Worm (Caenorhabditis elegans) whole organism, late embryonic: ENCODE measurements around the gene C05E11.7.
A peak's percentile ranks its signal among the peaks of the same experiment; 100 is the strongest.

Experiments used
- C08G9.2 ChIP-seq: sonication (generic microtip); optimal IDR thresholded peaks from 2 replicates; lab custom pipeline; 2016; ENCODE audit warnings: mild to moderate bottlenecking, missing genetic modification characterization, moderate library complexity, missing compliant biosample characterization
- C38D4.7 ChIP-seq: fragments of 200-800 bp; sonication (Bioruptor generic); optimal IDR thresholded peaks from 2 replicates; lab custom pipeline; 2018; ENCODE audit warnings: mild to moderate bottlenecking, missing genetic modification characterization, moderate library complexity, missing compliant biosample characterization
- F13H6.1 ChIP-seq: sonication (generic microtip); optimal IDR thresholded peaks from 2 replicates; lab custom pipeline; 2016; ENCODE audit warnings: missing genetic modification characterization, missing compliant biosample characterization
- K09A11.1 ChIP-seq: sonication (generic microtip); optimal IDR thresholded peaks from 2 replicates; lab custom pipeline; 2017; ENCODE audit warnings: antibody characterized with exemption, mild to moderate bottlenecking, missing genetic modification characterization, missing compliant biosample characterization; ENCODE audit not compliant: insufficient read depth
- T23F11.4 ChIP-seq: fragments of 200-800 bp; sonication (Bioruptor generic); optimal IDR thresholded peaks from 2 replicates; lab custom pipeline; 2018; ENCODE audit warnings: mild to moderate bottlenecking, missing genetic modification characterization, missing compliant biosample characterization
- ahr-1 ChIP-seq: sonication (generic microtip); optimal IDR thresholded peaks from 2 replicates; lab custom pipeline; 2016; ENCODE audit warnings: missing genetic modification characterization, missing compliant biosample characterization
- ceh-2 ChIP-seq: sonication (generic microtip); optimal IDR thresholded peaks from 2 replicates; lab custom pipeline; 2016; ENCODE audit warnings: missing genotype, missing genetic modification characterization, missing compliant biosample characterization
- ceh-22 ChIP-seq: sonication (generic microtip); optimal IDR thresholded peaks from 2 replicates; lab custom pipeline; 2017; ENCODE audit warnings: missing biosample characterization, missing genetic modification characterization
- ceh-24 ChIP-seq: sonication (generic microtip); optimal IDR thresholded peaks from 2 replicates; lab custom pipeline; 2016; ENCODE audit warnings: mild to moderate bottlenecking, missing genetic modification characterization, missing compliant biosample characterization
- ceh-30 ChIP-seq: fragments of 150-350 bp; optimal IDR thresholded peaks from 2 replicates; lab custom pipeline; 2014; ENCODE audit warnings: missing biosample characterization, missing genetic modification characterization
- ceh-31 ChIP-seq: sonication (generic microtip); optimal IDR thresholded peaks from 2 replicates; lab custom pipeline; 2016; ENCODE audit warnings: missing genetic modification characterization, missing compliant biosample characterization
- ceh-45 ChIP-seq: fragments of 200-800 bp; sonication (Bioruptor generic); IDR thresholded peaks from 2 replicates; pipeline ENCODE4 v1.3.6; 2022; ENCODE audit warnings: missing genetic modification reagents, missing genetic modification characterization, missing compliant biosample characterization
- ceh-6 ChIP-seq: fragments of 200-800 bp; sonication (Bioruptor generic); optimal IDR thresholded peaks from 2 replicates; lab custom pipeline; 2018; ENCODE audit warnings: mild to moderate bottlenecking, missing genetic modification characterization, missing compliant biosample characterization
- che-1 ChIP-seq: sonication (generic microtip); optimal IDR thresholded peaks from 2 replicates; lab custom pipeline; 2016; ENCODE audit warnings: mild to moderate bottlenecking, missing genetic modification characterization, missing compliant biosample characterization
- dmd-4 ChIP-seq: sonication (generic microtip); optimal IDR thresholded peaks from 2 replicates; lab custom pipeline; 2016; ENCODE audit warnings: borderline replicate concordance, missing genetic modification characterization, missing compliant biosample characterization
- dve-1 ChIP-seq: sonication (generic microtip); optimal IDR thresholded peaks from 2 replicates; lab custom pipeline; 2017; ENCODE audit warnings: antibody characterized with exemption, mild to moderate bottlenecking, missing genetic modification characterization, missing compliant biosample characterization
- elt-2 ChIP-seq: sonication (generic microtip); optimal IDR thresholded peaks from 2 replicates; lab custom pipeline; 2016; ENCODE audit warnings: missing genetic modification reagents, missing genetic modification characterization, missing compliant biosample characterization
- elt-4 ChIP-seq: sonication (generic microtip); optimal IDR thresholded peaks from 2 replicates; lab custom pipeline; 2016; ENCODE audit warnings: missing genetic modification characterization, missing compliant biosample characterization
- ets-4 ChIP-seq: sonication (generic microtip); optimal IDR thresholded peaks from 2 replicates; lab custom pipeline; 2016; ENCODE audit warnings: missing genetic modification characterization, missing compliant biosample characterization
- eyg-1 ChIP-seq: sonication (generic microtip); optimal IDR thresholded peaks from 2 replicates; lab custom pipeline; 2016; ENCODE audit warnings: missing genotype, missing genetic modification characterization, missing compliant biosample characterization
- fax-1 ChIP-seq: sonication (generic microtip); optimal IDR thresholded peaks from 2 replicates; lab custom pipeline; 2016; ENCODE audit warnings: missing genotype, missing genetic modification characterization, missing compliant biosample characterization
- fkh-10 ChIP-seq: fragments of 150-350 bp; optimal IDR thresholded peaks from 2 replicates; lab custom pipeline; 2014; ENCODE audit warnings: missing biosample characterization, missing genetic modification reagents, missing genetic modification characterization
- fkh-6 ChIP-seq: sonication (generic microtip); optimal IDR thresholded peaks from 2 replicates; lab custom pipeline; 2016; ENCODE audit warnings: missing genetic modification characterization, missing compliant biosample characterization
- gmeb-2 ChIP-seq: sonication (generic microtip); optimal IDR thresholded peaks from 2 replicates; lab custom pipeline; 2016; ENCODE audit warnings: missing genetic modification characterization, inconsistent platforms, missing compliant biosample characterization
- hlh-15 ChIP-seq: sonication (generic microtip); optimal IDR thresholded peaks from 2 replicates; lab custom pipeline; 2016; ENCODE audit warnings: missing genetic modification characterization, missing compliant biosample characterization
- hlh-30 ChIP-seq: sonication (generic microtip); optimal IDR thresholded peaks from 2 replicates; lab custom pipeline; 2017; ENCODE audit warnings: antibody characterized with exemption, missing genetic modification characterization, missing compliant biosample characterization; ENCODE audit not compliant: insufficient read depth
- hlh-6 ChIP-seq: sonication (generic microtip); optimal IDR thresholded peaks from 2 replicates; lab custom pipeline; 2016; ENCODE audit warnings: missing genotype, missing genetic modification characterization, missing compliant biosample characterization
- hlh-8 ChIP-seq: sonication (generic microtip); optimal IDR thresholded peaks from 2 replicates; lab custom pipeline; 2016; ENCODE audit warnings: missing genotype, missing genetic modification characterization, missing compliant biosample characterization
- lim-6 ChIP-seq: sonication (generic microtip); optimal IDR thresholded peaks from 2 replicates; lab custom pipeline; 2016; ENCODE audit warnings: missing genetic modification characterization, missing compliant biosample characterization
- madf-2 ChIP-seq: sonication (generic microtip); optimal IDR thresholded peaks from 2 replicates; lab custom pipeline; 2017; ENCODE audit warnings: missing genetic modification characterization, missing compliant biosample characterization
- mec-3 ChIP-seq: sonication (generic microtip); optimal IDR thresholded peaks from 2 replicates; lab custom pipeline; 2016; ENCODE audit warnings: borderline replicate concordance, missing genetic modification characterization, missing compliant biosample characterization
- nhr-232 ChIP-seq: sonication (generic microtip); optimal IDR thresholded peaks from 2 replicates; lab custom pipeline; 2016; ENCODE audit warnings: missing genetic modification characterization, missing compliant biosample characterization
- odd-2 ChIP-seq: sonication (generic microtip); optimal IDR thresholded peaks from 2 replicates; lab custom pipeline; 2017; ENCODE audit warnings: antibody characterized with exemption, mild to moderate bottlenecking, missing genetic modification characterization, missing compliant biosample characterization
- pag-3 ChIP-seq: sonication (generic microtip); optimal IDR thresholded peaks from 2 replicates; lab custom pipeline; 2016; ENCODE audit warnings: missing compliant biosample characterization, missing genetic modification characterization, borderline replicate concordance
- pat-9 ChIP-seq: fragments of 200-800 bp; sonication (Bioruptor generic); optimal IDR thresholded peaks from 2 replicates; lab custom pipeline; 2018; ENCODE audit warnings: mild to moderate bottlenecking, missing genetic modification characterization, moderate library complexity, missing compliant biosample characterization
- pax-1 ChIP-seq: fragments of 150-350 bp; optimal IDR thresholded peaks from 2 replicates; lab custom pipeline; 2014; ENCODE audit warnings: missing biosample characterization, missing genetic modification characterization
- pha-2 ChIP-seq: sonication (generic microtip); optimal IDR thresholded peaks from 2 replicates; lab custom pipeline; 2017; ENCODE audit warnings: mild to moderate bottlenecking, missing genetic modification characterization, missing compliant biosample characterization
- pqm-1 ChIP-seq: sonication (generic microtip); optimal IDR thresholded peaks from 2 replicates; lab custom pipeline; 2016; ENCODE audit warnings: missing genetic modification characterization, missing compliant biosample characterization
- pros-1 ChIP-seq: fragments of 150-350 bp; optimal IDR thresholded peaks from 2 replicates; lab custom pipeline; 2014; ENCODE audit warnings: missing biosample characterization, missing genetic modification reagents, missing genetic modification characterization
- ref-2 ChIP-seq: sonication (generic microtip); optimal IDR thresholded peaks from 2 replicates; lab custom pipeline; 2016; ENCODE audit warnings: missing genetic modification characterization, missing compliant biosample characterization
- sdc-2 ChIP-seq: sonication (generic microtip); optimal IDR thresholded peaks from 2 replicates; lab custom pipeline; 2016; ENCODE audit warnings: missing genotype, missing genetic modification characterization, missing compliant biosample characterization
- sox-2 ChIP-seq: fragments of 200-800 bp; sonication (Bioruptor generic); IDR thresholded peaks from 2 replicates; pipeline ENCODE4 v1.3.6; 2022; ENCODE audit warnings: missing genetic modification reagents, missing genetic modification characterization, missing compliant biosample characterization
- sox-4 ChIP-seq: sonication (generic microtip); optimal IDR thresholded peaks from 2 replicates; lab custom pipeline; 2017; ENCODE audit warnings: mild to moderate bottlenecking, missing genetic modification characterization, inconsistent platforms, missing compliant biosample characterization
- tbx-2 ChIP-seq: sonication (generic microtip); optimal IDR thresholded peaks from 2 replicates; lab custom pipeline; 2016; ENCODE audit warnings: missing genetic modification characterization, missing compliant biosample characterization
- tbx-7 ChIP-seq: sonication (generic microtip); optimal IDR thresholded peaks from 2 replicates; lab custom pipeline; 2016; ENCODE audit warnings: missing genotype, missing genetic modification characterization, missing compliant biosample characterization
- ttx-3 ChIP-seq: sonication (generic microtip); optimal IDR thresholded peaks from 2 replicates; lab custom pipeline; 2016; ENCODE audit warnings: missing genetic modification reagents, missing genetic modification characterization, missing compliant biosample characterization
- unc-42 ChIP-seq: sonication (generic microtip); optimal IDR thresholded peaks from 2 replicates; lab custom pipeline; 2016; ENCODE audit warnings: missing genotype, missing genetic modification characterization, missing compliant biosample characterization
- unc-55 ChIP-seq: sonication (generic microtip); optimal IDR thresholded peaks from 2 replicates; lab custom pipeline; 2017; ENCODE audit warnings: missing biosample characterization, missing genetic modification reagents, missing genetic modification characterization
- unc-86 ChIP-seq: sonication (generic microtip); optimal IDR thresholded peaks from 2 replicates; lab custom pipeline; 2016; ENCODE audit warnings: missing genetic modification characterization, missing compliant biosample characterization
- zip-5 ChIP-seq: sonication (generic microtip); optimal IDR thresholded peaks from 2 replicates; lab custom pipeline; 2016; ENCODE audit warnings: missing genetic modification characterization, missing compliant biosample characterization
- ztf-16 ChIP-seq: sonication (generic microtip); optimal IDR thresholded peaks from 2 replicates; lab custom pipeline; 2017; ENCODE audit warnings: missing genetic modification characterization, missing compliant biosample characterization

C05E11.7 gene

ce11 chrX:4619582-4619981 is 34.1 kb upstream of the C05E11.7 start, which contains the start of gene pqn-65:
TSS of gene pqn-65 (minus strand) at chrX:4619635.
- TF ChIP-seq fkh-10 (GFP tag; lab: Kevin White, UChicago) (no peak), tbx-2 (no peak), unc-86 (tag; lab: Kevin White, UChicago) (no peak), zip-5 (tag; lab: Kevin White, UChicago) (no peak), C08G9.2 (no peak), ceh-22 (no peak), K09A11.1 (tag; lab: Kevin White, UChicago) (no peak), pax-1 (tag; lab: Kevin White, UChicago) (no peak), hlh-30 (no peak), elt-2 (tag; lab: Kevin White, UChicago) (no peak)

DNA sequence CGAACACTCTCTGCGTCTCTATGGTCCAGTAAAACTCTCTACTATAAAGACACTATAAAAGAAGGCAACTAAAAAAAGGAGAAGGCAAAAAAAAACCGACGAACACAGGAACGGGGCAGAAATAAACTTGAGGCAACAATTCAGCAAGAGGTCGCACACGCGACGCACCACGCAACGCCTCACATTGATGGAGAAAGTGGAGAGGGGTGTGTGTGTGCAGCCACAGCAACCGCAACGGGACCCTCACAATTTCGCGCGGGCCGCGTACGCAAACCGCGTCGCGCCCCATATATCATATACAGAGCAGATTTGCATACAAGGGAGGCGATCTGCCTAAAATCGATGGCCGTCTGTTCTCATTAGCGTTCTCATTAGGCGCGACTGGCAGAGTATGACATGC is 31.4 kb upstream of the C05E11.7 start:
- TF ChIP-seq pros-1 (tag; lab: Kevin White, UChicago) = no peak
- TF ChIP-seq hlh-6 (tag; lab: Kevin White, UChicago) = peak; percentile 70
- TF ChIP-seq lim-6 (tag; lab: Kevin White, UChicago) = no peak
- peak; percentile 38 for TF ChIP-seq C08G9.2
- TF ChIP-seq mec-3 (tag; lab: Kevin White, UChicago) = no peak
- TF ChIP-seq F13H6.1 (tag; lab: Kevin White, UChicago) = no peak
- TF ChIP-seq ceh-2 (tag; lab: Kevin White, UChicago) = no peak
- TF ChIP-seq unc-55 (GFP tag; lab: Kevin White, UChicago) = peak; percentile 54
- peak; percentile 53 for TF ChIP-seq unc-42 (tag; lab: Kevin White, UChicago)
- TF ChIP-seq C38D4.7 (GFP tag; lab: Kevin White, UChicago) = no peak
- TF ChIP-seq ceh-31 = peak; percentile 83
- TF ChIP-seq pat-9 (tag; lab: Kevin White, UChicago) = no peak
- no peak for TF ChIP-seq pqm-1 (tag; lab: Kevin White, UChicago)
- TF ChIP-seq elt-2 (tag; lab: Kevin White, UChicago) = no peak
- TF ChIP-seq T23F11.4 = peak; percentile 41
- TF ChIP-seq ref-2 (tag; lab: Kevin White, UChicago) = peak; percentile 49
- TF ChIP-seq ceh-45 (GFP tag; lab: Robert Waterston, UW) = no peak
- TF ChIP-seq fkh-6 (tag; lab: Kevin White, UChicago) = peak; percentile 7
- TF ChIP-seq fax-1 = peak; percentile 18
- TF ChIP-seq odd-2 (tag; lab: Kevin White, UChicago) = no peak
- no peak for TF ChIP-seq elt-4
- TF ChIP-seq ceh-22 = no peak
- TF ChIP-seq sdc-2 (tag; lab: Kevin White, UChicago) = peak; percentile 61
- TF ChIP-seq ets-4 (tag; lab: Kevin White, UChicago) = no peak
- no peak for TF ChIP-seq ceh-24 (tag; lab: Kevin White, UChicago)
- no peak for TF ChIP-seq ceh-30
- peak; percentile 32 for TF ChIP-seq che-1
- TF ChIP-seq ahr-1 (tag; lab: Kevin White, UChicago) = no peak
- no peak for TF ChIP-seq pax-1 (tag; lab: Kevin White, UChicago)
- TF ChIP-seq hlh-8 (tag; lab: Kevin White, UChicago) = no peak
- no peak for TF ChIP-seq hlh-15 (tag; lab: Kevin White, UChicago)
- peak; percentile 2 for TF ChIP-seq nhr-232 (tag; lab: Kevin White, UChicago)
- TF ChIP-seq hlh-30 = peak; percentile 3
- TF ChIP-seq sox-4 (tag; lab: Kevin White, UChicago) = peak; percentile 2
- no peak for TF ChIP-seq gmeb-2 (tag; lab: Kevin White, UChicago)
- peak; percentile 89 for TF ChIP-seq tbx-2
- TF ChIP-seq eyg-1 (tag; lab: Kevin White, UChicago) = peak; percentile 38
- peak; percentile 55 for TF ChIP-seq ttx-3 (tag; lab: Kevin White, UChicago)
- no peak for TF ChIP-seq ztf-16 (tag; lab: Kevin White, UChicago)
- TF ChIP-seq ceh-6 (GFP tag; lab: Kevin White, UChicago) = no peak
- TF ChIP-seq dve-1 (tag; lab: Kevin White, UChicago) = no peak
- TF ChIP-seq pha-2 (tag; lab: Kevin White, UChicago) = no peak
- no peak for TF ChIP-seq tbx-7 (tag; lab: Kevin White, UChicago)
- TF ChIP-seq sox-2 (GFP tag; lab: Robert Waterston, UW) = no peak
- no peak for TF ChIP-seq unc-86 (tag; lab: Kevin White, UChicago)
- TF ChIP-seq fkh-10 (GFP tag; lab: Kevin White, UChicago) = no peak
- no peak for TF ChIP-seq madf-2 (tag; lab: Kevin White, UChicago)
- TF ChIP-seq dmd-4 (tag; lab: Kevin White, UChicago) = no peak
- TF ChIP-seq pag-3 (tag; lab: Kevin White, UChicago) = no peak
